Fruit fly (Drosophila melanogaster): ENCODE results near the gene MBD-R2.

DNA sequence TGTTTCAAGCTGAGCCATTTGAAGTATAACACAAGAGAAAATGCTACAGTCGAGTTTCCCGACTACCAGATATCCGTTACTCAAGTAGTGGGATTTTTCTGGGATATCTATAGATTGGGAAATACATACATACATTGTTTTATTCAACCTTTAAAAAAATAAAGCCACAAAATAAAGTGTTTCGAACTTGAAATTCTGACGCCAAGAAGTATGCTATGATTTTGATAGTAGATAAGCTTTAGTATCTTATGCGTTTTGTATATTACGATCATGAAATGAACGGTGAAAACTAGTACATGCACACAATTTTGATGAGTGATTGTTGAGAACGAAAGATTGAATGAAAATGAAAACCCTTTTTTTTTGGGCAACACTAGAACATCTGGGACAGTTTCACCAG lies 7.5 kb upstream of the MBD-R2 start:
- TF ChIP-seq h (optimal IDR thresholded peaks at IDR 0.05) (no peak), psq (optimal IDR thresholded peaks at IDR 0.05) (no peak), Sin3A (optimal IDR thresholded peaks at IDR 0.05) (no peak)
